Worm (Caenorhabditis elegans) whole organism, L1 larva: ENCODE results near the gene nlp-58.

Source experiments
- alr-1 ChIP-seq: fragments of 200-800 bp; sonication (Bioruptor generic); optimal IDR thresholded peaks from 2 replicates; lab custom pipeline; 2018; ENCODE audit warnings: borderline replicate concordance, mild to moderate bottlenecking, missing genetic modification characterization, missing compliant biosample characterization
- aly-2 ChIP-seq: fragments of 150-350 bp; optimal IDR thresholded peaks from 2 replicates; lab custom pipeline; 2014; ENCODE audit warnings: missing biosample characterization, missing genetic modification characterization
- ama-1 ChIP-seq: fragments of 150-350 bp; optimal IDR thresholded peaks from 2 replicates; lab custom pipeline; 2014
- dpl-1 ChIP-seq, 3 experiments: fragments of 150-350 bp in 2 of 3; sonication (generic microtip) in 1 of 3; optimal IDR thresholded peaks; 2 replicates each; lab custom pipeline; 2014 to 2017; ENCODE audit warnings: missing biosample characterization in 3 of 3, missing genetic modification characterization in 3 of 3, missing genetic modification reagents in 3 of 3
- isw-1 ChIP-seq: fragments of 200-800 bp; sonication (Bioruptor generic); IDR thresholded peaks from 2 replicates; pipeline ENCODE4 v1.3.6; 2022; ENCODE audit warnings: missing genetic modification characterization, missing compliant biosample characterization
- mef-2 ChIP-seq: fragments of 150-350 bp; optimal IDR thresholded peaks from 2 replicates; lab custom pipeline; 2014; ENCODE audit warnings: missing biosample characterization, missing genetic modification characterization
- nhr-28 ChIP-seq: fragments of 150-350 bp; optimal IDR thresholded peaks from 2 replicates; lab custom pipeline; 2014; ENCODE audit warnings: missing biosample characterization, missing genetic modification characterization
- nhr-76 ChIP-seq: sonication (generic microtip); optimal IDR thresholded peaks from 2 replicates; lab custom pipeline; 2017; ENCODE audit warnings: missing biosample characterization, missing genetic modification characterization
- rnt-1 ChIP-seq: sonication (generic microtip); optimal IDR thresholded peaks from 2 replicates; lab custom pipeline; 2016; ENCODE audit warnings: mild to moderate bottlenecking, missing genetic modification characterization, moderate library complexity, missing compliant biosample characterization
- snpc-4 ChIP-seq: fragments of 150-350 bp; optimal IDR thresholded peaks from 2 replicates; lab custom pipeline; 2014; ENCODE audit warnings: missing biosample characterization, missing genetic modification characterization
- tbx-2 ChIP-seq: sonication (generic microtip); optimal IDR thresholded peaks from 2 replicates; lab custom pipeline; 2016; ENCODE audit warnings: missing genetic modification characterization, missing compliant biosample characterization
- unc-98 ChIP-seq: fragments of 200-800 bp; sonication (Bioruptor generic); IDR thresholded peaks from 2 replicates; pipeline ENCODE4 v1.3.6; 2022; ENCODE audit warnings: missing genetic modification characterization, missing compliant biosample characterization
- ztf-11 ChIP-seq, 2 experiments: sonication (generic microtip); optimal IDR thresholded peaks; 2 replicates each; lab custom pipeline; 2016 to 2017; ENCODE audit warnings: missing genetic modification characterization in 2 of 2, missing biosample characterization in 1 of 2, missing compliant biosample characterization in 1 of 2

DNA sequence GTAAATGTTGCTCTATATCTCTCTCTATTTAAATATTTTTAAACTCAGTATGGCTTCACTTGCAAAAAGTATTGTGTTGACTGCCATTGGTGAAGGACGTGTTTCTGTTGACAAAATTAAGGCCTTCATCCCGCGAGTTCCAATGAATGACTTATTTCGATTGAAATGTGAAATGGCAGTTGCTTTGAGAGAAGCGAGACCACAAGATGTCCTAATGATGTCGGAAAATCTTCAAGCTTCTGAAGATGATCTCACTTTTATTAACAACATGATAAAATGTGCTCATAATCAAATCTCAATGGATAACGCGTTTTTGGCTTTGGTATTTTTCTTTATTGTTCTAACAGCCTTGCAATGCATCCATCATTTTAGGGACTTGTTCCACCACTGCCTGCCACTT lies 27.5 kb downstream of the nlp-58 start, which contains the start of gene ceh-75:
- TF ChIP-seq ztf-11 (tag; optimal IDR thresholded peaks at IDR 0.05; lab: Kevin White, UChicago): no peak
- no peak for TF ChIP-seq ama-1 (lab: Kevin White, UChicago)
- TF ChIP-seq unc-98 (GFP tag; lab: Robert Waterston, UW): no peak
- TF ChIP-seq dpl-1 (GFP tag; optimal IDR thresholded peaks at IDR 0.05; lab: Kevin White, UChicago): no peak
- TF ChIP-seq snpc-4: no peak
- TF ChIP-seq isw-1: no peak
- no peak for TF ChIP-seq alr-1 (tag; lab: Kevin White, UChicago)
- TF ChIP-seq mef-2 (tag; lab: Kevin White, UChicago): no peak
- TF ChIP-seq nhr-28 (tag; lab: Kevin White, UChicago): no peak
- TF ChIP-seq rnt-1 (tag; lab: Kevin White, UChicago): no peak
- TF ChIP-seq nhr-76: no peak
- TF ChIP-seq tbx-2 (tag; lab: Kevin White, UChicago): no peak
- no peak for TF ChIP-seq aly-2 (tag; lab: Kevin White, UChicago)
